Worm (Caenorhabditis elegans) whole organism, L3 larva: Measurements from ENCODE around the gene tmem-135.

Source experiments
- R02D3.7 ChIP-seq: fragments of 150-350 bp; optimal IDR thresholded peaks from 2 replicates; lab custom pipeline; 2014; ENCODE audit warnings: missing biosample characterization, missing genetic modification characterization
- ZK546.5 ChIP-seq: sonication (generic microtip); optimal IDR thresholded peaks from 2 replicates; lab custom pipeline; 2017; ENCODE audit warnings: missing biosample characterization, missing genetic modification characterization
- aly-2 ChIP-seq: fragments of 150-350 bp; optimal IDR thresholded peaks from 2 replicates; lab custom pipeline; 2014; ENCODE audit warnings: missing biosample characterization, missing genetic modification characterization
- ama-1 ChIP-seq: fragments of 150-350 bp; optimal IDR thresholded peaks from 2 replicates; lab custom pipeline; 2018
- ceh-16 ChIP-seq: sonication (generic microtip); optimal IDR thresholded peaks from 2 replicates; lab custom pipeline; 2017; ENCODE audit warnings: missing biosample characterization, missing genetic modification characterization
- ceh-28 ChIP-seq: fragments of 150-350 bp; optimal IDR thresholded peaks from 2 replicates; lab custom pipeline; 2014; ENCODE audit warnings: missing biosample characterization, missing genetic modification reagents, missing genetic modification characterization
- ceh-82 ChIP-seq: fragments of 150-350 bp; optimal IDR thresholded peaks from 2 replicates; lab custom pipeline; 2014; ENCODE audit warnings: missing biosample characterization, missing genetic modification characterization
- daf-12 ChIP-seq: fragments of 150-350 bp; optimal IDR thresholded peaks from 2 replicates; lab custom pipeline; 2014; ENCODE audit warnings: missing biosample characterization, missing genetic modification reagents, missing genetic modification characterization
- egl-5 ChIP-seq: fragments of 150-350 bp; optimal IDR thresholded peaks from 2 replicates; lab custom pipeline; 2017; ENCODE audit warnings: missing biosample characterization, missing genetic modification reagents, missing genetic modification characterization, inconsistent platforms
- elt-2 ChIP-seq: sonication (generic microtip); optimal IDR thresholded peaks from 2 replicates; lab custom pipeline; 2016; ENCODE audit warnings: missing genetic modification reagents, mild to moderate bottlenecking, missing genetic modification characterization, missing compliant biosample characterization
- elt-3 ChIP-seq, 3 experiments: fragments of 150-350 bp in 1 of 3; sonication (generic microtip) in 2 of 3; optimal IDR thresholded peaks; 2 replicates in 2 of 3; 4 replicates in 1 of 3; lab custom pipeline; 2014 to 2017; ENCODE audit warnings: missing biosample characterization in 3 of 3, missing genetic modification characterization in 3 of 3
- eor-1 ChIP-seq, 2 experiments: fragments of 150-350 bp; optimal IDR thresholded peaks; 2 replicates each; lab custom pipeline; 2014 to 2018; ENCODE audit warnings: missing biosample characterization in 2 of 2, missing genetic modification characterization in 2 of 2
- fkh-10 ChIP-seq: sonication (generic microtip); optimal IDR thresholded peaks from 2 replicates; lab custom pipeline; 2017; ENCODE audit warnings: missing biosample characterization, missing genetic modification reagents, missing genetic modification characterization
- fos-1 ChIP-seq: fragments of 150-350 bp; optimal IDR thresholded peaks from 2 replicates; lab custom pipeline; 2014; ENCODE audit warnings: missing biosample characterization, missing genetic modification characterization
- hmg-11 ChIP-seq: sonication (generic microtip); optimal IDR thresholded peaks from 2 replicates; lab custom pipeline; 2016; ENCODE audit warnings: missing genetic modification characterization, missing compliant biosample characterization
- lin-15B ChIP-seq: fragments of 150-350 bp; optimal IDR thresholded peaks from 2 replicates; lab custom pipeline; 2014; ENCODE audit warnings: missing biosample characterization, missing genetic modification characterization
- lin-39 ChIP-seq: fragments of 150-350 bp; optimal IDR thresholded peaks from 2 replicates; lab custom pipeline; 2018; ENCODE audit warnings: missing biosample characterization, missing genetic modification reagents, missing genetic modification characterization
- mdl-1 ChIP-seq: fragments of 150-350 bp; optimal IDR thresholded peaks from 2 replicates; lab custom pipeline; 2014; ENCODE audit warnings: missing biosample characterization, missing genetic modification characterization
- mml-1 ChIP-seq: fragments of 150-350 bp; sonication (generic microtip); optimal IDR thresholded peaks from 3 replicates; lab custom pipeline; 2014; ENCODE audit warnings: missing biosample characterization, missing genetic modification characterization
- nfya-1 ChIP-seq: sonication (generic microtip); optimal IDR thresholded peaks from 2 replicates; lab custom pipeline; 2017; ENCODE audit warnings: missing genetic modification characterization, mild to moderate bottlenecking, missing compliant biosample characterization, antibody characterized with exemption, moderate library complexity; ENCODE audit not compliant: insufficient read depth
- nhr-11 ChIP-seq: fragments of 150-350 bp; optimal IDR thresholded peaks from 2 replicates; lab custom pipeline; 2014; ENCODE audit warnings: missing biosample characterization, missing genetic modification characterization
- nhr-12 ChIP-seq: fragments of 150-350 bp; optimal IDR thresholded peaks from 2 replicates; lab custom pipeline; 2014; ENCODE audit warnings: missing biosample characterization, missing genetic modification characterization
- nhr-23 ChIP-seq: fragments of 150-350 bp; optimal IDR thresholded peaks from 2 replicates; lab custom pipeline; 2014; ENCODE audit warnings: missing biosample characterization, missing genetic modification reagents, missing genetic modification characterization
- nhr-237 ChIP-seq: fragments of 150-350 bp; optimal IDR thresholded peaks from 2 replicates; lab custom pipeline; 2014; ENCODE audit warnings: missing biosample characterization, missing genetic modification characterization
- nhr-25 ChIP-seq: sonication (generic microtip); optimal IDR thresholded peaks from 2 replicates; lab custom pipeline; 2017; ENCODE audit warnings: missing biosample characterization, missing genetic modification characterization
- nhr-28 ChIP-seq: fragments of 150-350 bp; optimal IDR thresholded peaks from 2 replicates; lab custom pipeline; 2014; ENCODE audit warnings: missing biosample characterization, missing genetic modification characterization
- nhr-43 ChIP-seq: sonication (generic microtip); optimal IDR thresholded peaks from 2 replicates; lab custom pipeline; 2016; ENCODE audit warnings: mild to moderate bottlenecking, missing genetic modification characterization, missing compliant biosample characterization; ENCODE audit not compliant: poor library complexity, severe bottlenecking
- nhr-67 ChIP-seq: fragments of 150-350 bp; optimal IDR thresholded peaks from 2 replicates; lab custom pipeline; 2014; ENCODE audit warnings: missing biosample characterization, missing genetic modification characterization
- pha-4 ChIP-seq: fragments of 150-350 bp; optimal IDR thresholded peaks from 2 replicates; lab custom pipeline; 2014; ENCODE audit warnings: missing biosample characterization, missing genetic modification reagents, missing genetic modification characterization
- pqm-1 ChIP-seq: fragments of 150-350 bp; optimal IDR thresholded peaks from 2 replicates; lab custom pipeline; 2017; ENCODE audit warnings: missing biosample characterization, missing genetic modification characterization, inconsistent platforms
- sea-2 ChIP-seq: fragments of 150-350 bp; sonication (generic microtip); optimal IDR thresholded peaks from 4 replicates; lab custom pipeline; 2014; ENCODE audit warnings: missing biosample characterization, missing genetic modification reagents, missing genetic modification characterization
- skn-1 ChIP-seq: fragments of 150-350 bp; optimal IDR thresholded peaks from 2 replicates; lab custom pipeline; 2014; ENCODE audit warnings: missing biosample characterization, missing genetic modification characterization
- snpc-4 ChIP-seq: fragments of 150-350 bp; optimal IDR thresholded peaks from 2 replicates; lab custom pipeline; 2014; ENCODE audit warnings: missing biosample characterization, missing genetic modification characterization
- tbx-2 ChIP-seq: sonication (generic microtip); optimal IDR thresholded peaks from 2 replicates; lab custom pipeline; 2016; ENCODE audit warnings: mild to moderate bottlenecking, missing genetic modification characterization, missing compliant biosample characterization
- unc-62 ChIP-seq: fragments of 150-350 bp; sonication (generic microtip); optimal IDR thresholded peaks from 4 replicates; lab custom pipeline; 2014; ENCODE audit warnings: missing biosample characterization, missing genetic modification reagents, missing genetic modification characterization
- ztf-11 ChIP-seq: fragments of 150-350 bp; optimal IDR thresholded peaks from 2 replicates; lab custom pipeline; 2014; ENCODE audit warnings: missing biosample characterization, missing genetic modification characterization

Gene tmem-135

ce11 chrX:4694611-4695370, 21.3 kb downstream of the tmem-135 start:
- TF ChIP-seq sea-2 (GFP tag; lab: Kevin White, UChicago) (no peak), fos-1 (tag; lab: Kevin White, UChicago) (no peak), R02D3.7 (no peak), pha-4 (tag; lab: Kevin White, UChicago) (no peak), ztf-11 (tag; lab: Kevin White, UChicago) (no peak), nhr-23 (tag; lab: Kevin White, UChicago) (peak; percentile 6), fkh-10 (GFP tag; lab: Kevin White, UChicago) (no peak), daf-12 (tag; lab: Kevin White, UChicago) (no peak), nhr-25 (tag; lab: Kevin White, UChicago) (peak; percentile 87), snpc-4 (tag; lab: Kevin White, UChicago) (no peak), lin-39 (tag; lab: Kevin White, UChicago) (no peak), elt-2 (tag; lab: Kevin White, UChicago) (no peak), mdl-1 (tag; lab: Kevin White, UChicago) (no peak), ceh-82 (tag; lab: Kevin White, UChicago) (no peak)

- TF ChIP-seq tbx-2 (tag; lab: Kevin White, UChicago) = no peak
- TF ChIP-seq unc-62 = no peak
- no peak for TF ChIP-seq nhr-11 (tag; lab: Kevin White, UChicago)
- no peak for TF ChIP-seq nfya-1 (tag; lab: Kevin White, UChicago)
- TF ChIP-seq elt-2 (tag; lab: Kevin White, UChicago) = peak; percentile 87
- no peak for TF ChIP-seq pha-4 (tag; lab: Kevin White, UChicago)
- TF ChIP-seq ceh-28 = peak; percentile 50
- no peak for TF ChIP-seq daf-12 (tag; lab: Kevin White, UChicago)
- TF ChIP-seq pqm-1 (tag; lab: Kevin White, UChicago) = peak; percentile 89
- TF ChIP-seq mml-1 (tag; lab: Kevin White, UChicago) = no peak
Measured at ce11 chrX:4698271-4698670, 24.8 kb downstream of the tmem-135 start.

- TF ChIP-seq ZK546.5 (tag; lab: Kevin White, UChicago) (no peak), fos-1 (tag; lab: Kevin White, UChicago) (no peak), nhr-237 (tag; lab: Kevin White, UChicago) (no peak), nfya-1 (tag; lab: Kevin White, UChicago) (peak; percentile 70), elt-2 (tag; lab: Kevin White, UChicago) (no peak), pqm-1 (tag; lab: Kevin White, UChicago) (no peak), nhr-23 (tag; lab: Kevin White, UChicago) (peak; percentile 59), fkh-10 (GFP tag; lab: Kevin White, UChicago) (no peak), lin-15B (tag; lab: Kevin White, UChicago) (peak; percentile 71), elt-3 (tag; optimal IDR thresholded peaks at IDR 0.05; lab: Kevin White, UChicago) (no peak), skn-1 (tag; lab: Kevin White, UChicago) (no peak), egl-5 (tag; lab: Kevin White, UChicago) (peak; percentile 39), eor-1 (tag; optimal IDR thresholded peaks at IDR 0.05; lab: Kevin White, UChicago) (no peak), lin-39 (tag; lab: Kevin White, UChicago) (peak; percentile 84), nhr-25 (tag; lab: Kevin White, UChicago) (peak; percentile 45), nhr-43 (no peak), hmg-11 (peak; percentile 65), tbx-2 (tag; lab: Kevin White, UChicago) (no peak), snpc-4 (tag; lab: Kevin White, UChicago) (peak; percentile 27)
- TF ChIP-seq, all 47 proteins: peak for 8
Measured at ce11 chrX:4699411-4700050, 26.0 kb downstream of the tmem-135 start, which contains the start of gene hyl-2. Gene hyl-2, minus strand, starts transcription at chrX:4699461.

- TF ChIP-seq ZK546.5 (tag; lab: Kevin White, UChicago) (no peak), egl-5 (tag; lab: Kevin White, UChicago) (no peak), hmg-11 (no peak), unc-62 (no peak), pqm-1 (tag; lab: Kevin White, UChicago) (peak; percentile 3), nhr-67 (tag; lab: Kevin White, UChicago) (no peak), nhr-12 (no peak), nhr-28 (tag; lab: Kevin White, UChicago) (no peak), fos-1 (tag; lab: Kevin White, UChicago) (no peak), pha-4 (tag; lab: Kevin White, UChicago) (peak; percentile 21), elt-3 (tag; optimal IDR thresholded peaks at IDR 0.05; lab: Kevin White, UChicago) (no peak), ama-1 (lab: Kevin White, UChicago) (no peak), nhr-23 (tag; lab: Kevin White, UChicago) (no peak), nhr-25 (tag; lab: Kevin White, UChicago) (no peak), elt-2 (tag; lab: Kevin White, UChicago) (peak; percentile 95), sea-2 (GFP tag; lab: Kevin White, UChicago) (no peak), aly-2 (tag; lab: Kevin White, UChicago) (no peak), ceh-16 (tag; lab: Kevin White, UChicago) (no peak), nhr-43 (no peak), R02D3.7 (no peak)
- TF ChIP-seq, all 47 proteins: peak for 3
Measured at ce11 chrX:4700083-4700482, 26.6 kb downstream of the tmem-135 start.
